Worm (Caenorhabditis elegans) whole organism, mixed stage, embryonic: Measurements from ENCODE around the gene C50B6.3.

Experiments used
- ces-1 ChIP-seq: fragments of 150-350 bp; optimal IDR thresholded peaks from 2 replicates; lab custom pipeline; 2014; ENCODE audit warnings: missing biosample characterization, missing genetic modification reagents, missing genetic modification characterization
- elt-1 ChIP-seq: sonication (generic microtip); optimal IDR thresholded peaks from 2 replicates; lab custom pipeline; 2017; ENCODE audit warnings: missing genetic modification characterization, mild to moderate bottlenecking, missing compliant biosample characterization, antibody characterized with exemption, moderate library complexity, borderline replicate concordance; ENCODE audit not compliant: insufficient read depth
- flh-1 ChIP-seq: fragments of 200-800 bp; sonication (Bioruptor generic); optimal IDR thresholded peaks from 2 replicates; lab custom pipeline; 2018; ENCODE audit warnings: mild to moderate bottlenecking, missing genetic modification characterization, moderate library complexity, missing compliant biosample characterization
- nhr-237 ChIP-seq: fragments of 150-350 bp; optimal IDR thresholded peaks from 2 replicates; lab custom pipeline; 2014; ENCODE audit warnings: missing biosample characterization, missing genetic modification characterization
- nhr-76 ChIP-seq: sonication (generic microtip); optimal IDR thresholded peaks from 2 replicates; lab custom pipeline; 2017; ENCODE audit warnings: missing biosample characterization, missing genetic modification characterization
- snpc-4 ChIP-seq: fragments of 150-350 bp; optimal IDR thresholded peaks from 2 replicates; lab custom pipeline; 2014; ENCODE audit warnings: missing biosample characterization, missing genetic modification characterization
- sptf-1 ChIP-seq: sonication (generic microtip); optimal IDR thresholded peaks from 2 replicates; lab custom pipeline; 2017; ENCODE audit warnings: mild to moderate bottlenecking, missing genetic modification characterization, moderate library complexity, missing compliant biosample characterization

- TF ChIP-seq sptf-1 (tag; lab: Kevin White, UChicago): no peak
- no peak for TF ChIP-seq ces-1 (GFP tag; lab: Kevin White, UChicago)
- TF ChIP-seq elt-1 (tag; lab: Kevin White, UChicago): no peak
- no peak for TF ChIP-seq snpc-4 (tag; lab: Kevin White, UChicago)
- no peak for TF ChIP-seq nhr-76 (tag; lab: Kevin White, UChicago)
- no peak for TF ChIP-seq flh-1
- TF ChIP-seq nhr-237 (tag; lab: Kevin White, UChicago): no peak
Observed at ce11 chrV:13339633-13340290, 26.4 kb downstream of the C50B6.3 start, which contains the start of the genes str-4 and lgc-48.
